Worm (Caenorhabditis elegans) whole organism, mixed stage, embryonic: ENCODE results near the gene F49E8.7.

Source experiments
- lin-32 ChIP-seq: fragments of 200-800 bp; sonication (Bioruptor generic); optimal IDR thresholded peaks from 2 replicates; lab custom pipeline; 2018; ENCODE audit warnings: mild to moderate bottlenecking, missing genetic modification characterization, missing compliant biosample characterization
- lsy-2 ChIP-seq: fragments of 150-350 bp; optimal IDR thresholded peaks from 2 replicates; lab custom pipeline; 2014; ENCODE audit warnings: missing biosample characterization, missing genetic modification characterization
- nhr-12 ChIP-seq: fragments of 150-350 bp; optimal IDR thresholded peaks from 2 replicates; lab custom pipeline; 2014; ENCODE audit warnings: missing biosample characterization, missing genetic modification characterization
- pha-4 ChIP-seq: fragments of 150-350 bp; optimal IDR thresholded peaks from 2 replicates; lab custom pipeline; 2018; ENCODE audit warnings: missing biosample characterization, missing genetic modification reagents, missing genetic modification characterization
- unc-39 ChIP-seq: fragments of 150-350 bp; optimal IDR thresholded peaks from 2 replicates; lab custom pipeline; 2014; ENCODE audit warnings: missing biosample characterization, missing genetic modification characterization
- unc-62 ChIP-seq: fragments of 150-350 bp; optimal IDR thresholded peaks from 2 replicates; lab custom pipeline; 2014; ENCODE audit warnings: missing biosample characterization, missing genetic modification reagents, missing genetic modification characterization
- ztf-11 ChIP-seq: fragments of 150-350 bp; optimal IDR thresholded peaks from 2 replicates; lab custom pipeline; 2014; ENCODE audit warnings: missing biosample characterization, missing genetic modification characterization

- TF ChIP-seq ztf-11: no peak
- no peak for TF ChIP-seq unc-62 (GFP tag; lab: Kevin White, UChicago)
- no peak for TF ChIP-seq unc-39
- no peak for TF ChIP-seq lsy-2
- no peak for TF ChIP-seq pha-4 (tag; lab: Kevin White, UChicago)
- TF ChIP-seq lin-32 (GFP tag; lab: Kevin White, UChicago): no peak
- no peak for TF ChIP-seq nhr-12 (tag; lab: Kevin White, UChicago)
Observed at ce11 chrIV:7554351-7554750, 1.8 kb downstream of the F49E8.7 start, which contains the start of gene F49E8.6.
